Fruit fly (Drosophila melanogaster) whole organism, embryonic: Measurements from ENCODE around the gene CG11726.

Experiments used
- CG10147 ChIP-seq: fragments of 200-800 bp; sonication (Bioruptor generic); optimal IDR thresholded peaks from 2 replicates; lab custom pipeline; 2019; ENCODE audit warnings: missing biosample characterization, mild to moderate bottlenecking, missing genetic modification characterization, moderate library complexity
- CG10321 ChIP-seq: fragments of 200-800 bp; sonication (Bioruptor generic); IDR thresholded peaks from 2 replicates; pipeline ENCODE4 v1.3.6; 2022; ENCODE audit warnings: missing biosample characterization, missing genetic modification characterization
- CG11695 ChIP-seq: fragments of 200-800 bp; sonication (Bioruptor generic); IDR thresholded peaks from 3 replicates; pipeline ENCODE4 v1.3.6; 2022; ENCODE audit warnings: missing biosample characterization, missing genetic modification characterization
- CG12104 ChIP-seq: fragments of 200-800 bp; sonication (Bioruptor generic); optimal IDR thresholded peaks from 3 replicates; lab custom pipeline; 2016; ENCODE audit warnings: missing biosample characterization, missing genetic modification characterization
- CG14710 ChIP-seq: fragments of 200-800 bp; sonication (Bioruptor generic); optimal IDR thresholded peaks from 3 replicates; lab custom pipeline; 2019; ENCODE audit warnings: missing biosample characterization, mild to moderate bottlenecking, missing genetic modification characterization, moderate library complexity
- CG14860 ChIP-seq: fragments of 200-800 bp; sonication (Bioruptor generic); IDR thresholded peaks from 3 replicates; pipeline ENCODE4 v1.3.6; 2022; ENCODE audit warnings: missing biosample characterization, missing genetic modification characterization; ENCODE audit not compliant: partially characterized antibody
- CG15011 ChIP-seq: fragments of 200-800 bp; sonication (Bioruptor generic); optimal IDR thresholded peaks from 3 replicates; lab custom pipeline; 2018; ENCODE audit warnings: missing biosample characterization, mild to moderate bottlenecking, missing genetic modification characterization
- CG16815 ChIP-seq: fragments of 200-800 bp; sonication (Bioruptor generic); optimal IDR thresholded peaks from 3 replicates; lab custom pipeline; 2017; ENCODE audit warnings: missing biosample characterization, mild to moderate bottlenecking, missing genetic modification characterization
- CG2199 ChIP-seq: fragments of 200-800 bp; sonication (Bioruptor generic); IDR thresholded peaks from 3 replicates; pipeline ENCODE4 v1.3.6; 2022; ENCODE audit warnings: missing biosample characterization, missing genetic modification characterization
- CG33557 ChIP-seq: fragments of 200-800 bp; sonication (Bioruptor generic); optimal IDR thresholded peaks from 2 replicates; lab custom pipeline; 2019; ENCODE audit warnings: missing biosample characterization, mild to moderate bottlenecking, missing genetic modification characterization, moderate library complexity
- CG34376 ChIP-seq: fragments of 200-800 bp; sonication (Bioruptor generic); optimal IDR thresholded peaks from 2 replicates; lab custom pipeline; 2018; ENCODE audit warnings: missing biosample characterization, mild to moderate bottlenecking, missing genetic modification characterization
- CG5245 ChIP-seq: fragments of 200-800 bp; sonication (Bioruptor generic); optimal IDR thresholded peaks from 3 replicates; lab custom pipeline; 2016; ENCODE audit warnings: missing biosample characterization, missing genetic modification characterization
- CG6683 ChIP-seq: fragments of 200-800 bp; sonication (Bioruptor generic); optimal IDR thresholded peaks from 2 replicates; lab custom pipeline; 2017; ENCODE audit warnings: missing biosample characterization, mild to moderate bottlenecking, missing genetic modification characterization, missing genetic modification reagents
- CG7556 ChIP-seq: fragments of 200-800 bp; sonication (Bioruptor generic); optimal IDR thresholded peaks from 2 replicates; lab custom pipeline; 2017; ENCODE audit warnings: missing biosample characterization, mild to moderate bottlenecking, missing genetic modification characterization
- CG7839 ChIP-seq: fragments of 200-800 bp; sonication (Bioruptor generic); optimal IDR thresholded peaks from 3 replicates; lab custom pipeline; 2018; ENCODE audit warnings: missing biosample characterization, mild to moderate bottlenecking, missing genetic modification characterization, moderate library complexity
- CG8924 ChIP-seq: fragments of 200-800 bp; optimal IDR thresholded peaks from 3 replicates; lab custom pipeline; 2019; ENCODE audit warnings: missing biosample characterization, mild to moderate bottlenecking, missing genetic modification characterization, moderate library complexity
- CTCF ChIP-seq: fragments of 200-800 bp; sonication (Bioruptor generic); optimal IDR thresholded peaks from 2 replicates; lab custom pipeline; 2017; ENCODE audit warnings: missing biosample characterization, mild to moderate bottlenecking, missing genetic modification characterization, moderate library complexity
- D19B ChIP-seq: fragments of 200-800 bp; sonication (Bioruptor generic); optimal IDR thresholded peaks from 2 replicates; lab custom pipeline; 2017; ENCODE audit warnings: missing biosample characterization, mild to moderate bottlenecking, missing genetic modification characterization
- Dfd ChIP-seq, 2 experiments: fragments of >200 bp; optimal IDR thresholded peaks; 2 replicates each; lab custom pipeline; 2017; ENCODE audit warnings: missing biosample characterization in 2 of 2, missing genetic modification characterization in 2 of 2
- Fer1 ChIP-seq: fragments of 200-800 bp; sonication (Bioruptor generic); optimal IDR thresholded peaks from 2 replicates; lab custom pipeline; 2017; ENCODE audit warnings: missing biosample characterization, mild to moderate bottlenecking, missing genetic modification characterization
- HLH4C ChIP-seq: fragments of 200-800 bp; sonication (Bioruptor generic); IDR thresholded peaks from 3 replicates; pipeline ENCODE4 v1.3.6; 2022; ENCODE audit warnings: missing biosample characterization, missing genetic modification characterization; ENCODE audit not compliant: partially characterized antibody
- Hr78 ChIP-seq, 2 experiments: fragments of 200-800 bp in 1 of 2; fragments of >200 bp in 1 of 2; sonication (Bioruptor generic) in 1 of 2; optimal IDR thresholded peaks; 2 replicates each; lab custom pipeline; 2017 to 2019; ENCODE audit warnings: missing biosample characterization in 2 of 2, missing genetic modification characterization in 2 of 2, mild to moderate bottlenecking in 1 of 2, moderate library complexity in 1 of 2
- Kr ChIP-seq: fragments of 200-800 bp; sonication (Bioruptor generic); optimal IDR thresholded peaks from 2 replicates; lab custom pipeline; 2017; ENCODE audit warnings: missing biosample characterization, mild to moderate bottlenecking, missing genetic modification characterization
- Mes4 ChIP-seq: fragments of 200-800 bp; sonication (Bioruptor generic); optimal IDR thresholded peaks from 2 replicates; lab custom pipeline; 2016; ENCODE audit warnings: missing biosample characterization, missing genetic modification characterization
- Optix ChIP-seq: fragments of 200-800 bp; sonication (Bioruptor generic); IDR thresholded peaks from 3 replicates; pipeline ENCODE4 v1.3.6; 2022; ENCODE audit warnings: missing biosample characterization, missing genetic modification characterization
- PHDP ChIP-seq: fragments of 200-800 bp; sonication (Bioruptor generic); optimal IDR thresholded peaks from 3 replicates; lab custom pipeline; 2018; ENCODE audit warnings: missing biosample characterization, mild to moderate bottlenecking, missing genetic modification characterization, moderate library complexity
- Pdp1 ChIP-seq, 2 experiments: fragments of 200-800 bp; sonication (Bioruptor generic); optimal IDR thresholded peaks; 3 replicates each; lab custom pipeline; 2016; ENCODE audit warnings: missing biosample characterization in 2 of 2, missing genetic modification characterization in 2 of 2, mild to moderate bottlenecking in 1 of 2, moderate library complexity in 1 of 2
- Sin3A ChIP-seq: fragments of >200 bp; optimal IDR thresholded peaks from 2 replicates; lab custom pipeline; 2018
- abd-A ChIP-seq: fragments of 200-800 bp; sonication (Bioruptor generic); optimal IDR thresholded peaks from 3 replicates; lab custom pipeline; 2019; ENCODE audit warnings: missing biosample characterization, mild to moderate bottlenecking, missing genetic modification characterization, moderate library complexity
- cg ChIP-seq: fragments of 200-800 bp; sonication (Bioruptor generic); optimal IDR thresholded peaks from 3 replicates; lab custom pipeline; 2019; ENCODE audit warnings: missing biosample characterization, mild to moderate bottlenecking, missing genetic modification characterization, moderate library complexity
- chif ChIP-seq, 2 experiments: fragments of 200-800 bp; sonication (Bioruptor generic); optimal IDR thresholded peaks; 3 replicates each; lab custom pipeline; 2016; ENCODE audit warnings: missing biosample characterization in 2 of 2, missing genetic modification characterization in 2 of 2
- fd64A ChIP-seq: fragments of 200-800 bp; sonication (Bioruptor generic); optimal IDR thresholded peaks from 3 replicates; lab custom pipeline; 2018; ENCODE audit warnings: missing biosample characterization, mild to moderate bottlenecking, missing genetic modification characterization
- gcm ChIP-seq: fragments of 200-800 bp; sonication (Bioruptor generic); optimal IDR thresholded peaks from 2 replicates; lab custom pipeline; 2019; ENCODE audit warnings: missing biosample characterization, mild to moderate bottlenecking, missing genetic modification characterization, moderate library complexity
- gcm2 ChIP-seq: fragments of 200-800 bp; sonication (Bioruptor generic); optimal IDR thresholded peaks from 2 replicates; lab custom pipeline; 2016; ENCODE audit warnings: missing biosample characterization, missing genetic modification characterization
- gro ChIP-seq: fragments of 200-800 bp; sonication (Bioruptor generic); optimal IDR thresholded peaks from 2 replicates; lab custom pipeline; 2016; ENCODE audit warnings: missing biosample characterization, missing genetic modification characterization
- jigr1 ChIP-seq: fragments of 200-800 bp; sonication (Bioruptor generic); IDR thresholded peaks from 3 replicates; pipeline ENCODE4 v1.3.6; 2022; ENCODE audit warnings: missing biosample characterization, missing genetic modification characterization
- jing ChIP-seq: fragments of 200-800 bp; sonication (Bioruptor generic); optimal IDR thresholded peaks from 2 replicates; lab custom pipeline; 2018; ENCODE audit warnings: missing biosample characterization, mild to moderate bottlenecking, missing genetic modification characterization
- lab ChIP-seq: fragments of 200-800 bp; sonication (Bioruptor generic); optimal IDR thresholded peaks from 3 replicates; lab custom pipeline; 2017; ENCODE audit warnings: missing biosample characterization, missing genetic modification characterization, mild to moderate bottlenecking, moderate library complexity, missing genetic modification reagents
- lov ChIP-seq, 2 experiments: fragments of 200-800 bp in 1 of 2; fragments of >200 bp in 1 of 2; sonication (Bioruptor generic) in 1 of 2; IDR thresholded peaks in 1 of 2; optimal IDR thresholded peaks in 1 of 2; 2 replicates in 1 of 2; 3 replicates in 1 of 2; pipeline versions ENCODE4 v1.3.6 to Lab custom; 2017 to 2022; ENCODE audit warnings: missing biosample characterization in 1 of 2, missing genetic modification characterization in 1 of 2
- odd ChIP-seq: fragments of 200-800 bp; sonication (Bioruptor generic); optimal IDR thresholded peaks from 2 replicates; lab custom pipeline; 2017; ENCODE audit warnings: missing biosample characterization, mild to moderate bottlenecking, missing genetic modification characterization
- otp ChIP-seq: fragments of 200-800 bp; sonication (Bioruptor generic); IDR thresholded peaks from 3 replicates; pipeline ENCODE4, ENCODE4 v1.3.6; 2022; ENCODE audit warnings: missing biosample characterization, missing genetic modification characterization
- row ChIP-seq: fragments of 200-800 bp; sonication (Bioruptor generic); IDR thresholded peaks from 3 replicates; pipeline ENCODE4 v1.3.6; 2022; ENCODE audit warnings: missing biosample characterization, missing genetic modification characterization
- salm ChIP-seq: fragments of 200-800 bp; sonication (Bioruptor generic); optimal IDR thresholded peaks from 2 replicates; lab custom pipeline; 2018; ENCODE audit warnings: missing biosample characterization, mild to moderate bottlenecking, missing genetic modification characterization
- scrt ChIP-seq: fragments of 200-800 bp; sonication (Bioruptor generic); optimal IDR thresholded peaks from 2 replicates; lab custom pipeline; 2018; ENCODE audit warnings: missing biosample characterization, mild to moderate bottlenecking, missing genetic modification characterization, moderate library complexity
- sens-2 ChIP-seq: fragments of 200-800 bp; sonication (Bioruptor generic); IDR thresholded peaks from 2 replicates; pipeline ENCODE4 v1.3.6; 2022; ENCODE audit warnings: missing biosample characterization, missing genetic modification characterization
- seq ChIP-seq: fragments of 200-800 bp; sonication (Bioruptor generic); IDR thresholded peaks from 2 replicates; pipeline ENCODE4 v1.3.6; 2022; ENCODE audit warnings: missing biosample characterization, missing genetic modification characterization
- toy ChIP-seq: fragments of 200-800 bp; sonication (Bioruptor generic); IDR thresholded peaks from 2 replicates; pipeline ENCODE4 v1.3.6; 2022; ENCODE audit warnings: missing biosample characterization, missing genetic modification characterization
- vnd ChIP-seq: fragments of 200-800 bp; sonication (Bioruptor generic); IDR thresholded peaks from 3 replicates; pipeline ENCODE4 v1.3.6; 2022; ENCODE audit warnings: missing biosample characterization, missing genetic modification characterization; ENCODE audit not compliant: partially characterized antibody
- yki ChIP-seq: fragments of >200 bp; optimal IDR thresholded peaks from 3 replicates; lab custom pipeline; 2018

CG11726 gene

dm6 chr3L:11368319-11369299 lies 25.9 kb upstream of the CG11726 start (continued):
- TF ChIP-seq CG14710 (tag; lab: Kevin White, UChicago): peak; percentile 25
- TF ChIP-seq CG10321 (GFP tag; lab: Robert Waterston, UW): no peak
- no peak for TF ChIP-seq row (GFP tag; lab: Robert Waterston, UW)
- TF ChIP-seq PHDP (tag; lab: Kevin White, UChicago): no peak
- TF ChIP-seq Optix (GFP tag; lab: Robert Waterston, UW): no peak
- no peak for TF ChIP-seq CG5245 (GFP tag; lab: Kevin White, UChicago)
- no peak for TF ChIP-seq gro (GFP tag; lab: Kevin White, UChicago)
- no peak for TF ChIP-seq fd64A
- no peak for TF ChIP-seq Fer1 (GFP tag; lab: Kevin White, UChicago)
- TF ChIP-seq Pdp1 (GFP tag; optimal IDR thresholded peaks at IDR 0.05; lab: Kevin White, UChicago): no peak
- TF ChIP-seq scrt (GFP tag; lab: Kevin White, UChicago): no peak
- no peak for TF ChIP-seq Dfd (GFP tag; optimal IDR thresholded peaks at IDR 0.05; lab: Kevin White, UChicago)
- TF ChIP-seq jigr1: no peak
- TF ChIP-seq HLH4C (GFP tag; lab: Robert Waterston, UW): no peak
- TF ChIP-seq CG34376: no peak
- TF ChIP-seq chif (GFP tag; optimal IDR thresholded peaks at IDR 0.05; lab: Kevin White, UChicago): no peak
- TF ChIP-seq salm: no peak
- no peak for TF ChIP-seq lab (GFP tag; lab: Kevin White, UChicago)
- peak; percentile 55 for TF ChIP-seq abd-A
- TF ChIP-seq CG6683 (GFP tag; lab: Kevin White, UChicago): no peak
- no peak for TF ChIP-seq CG16815 (GFP tag; lab: Kevin White, UChicago)
- TF ChIP-seq Hr78 (GFP tag; optimal IDR thresholded peaks at IDR 0.05; lab: Kevin White, UChicago): no peak
- TF ChIP-seq cg: peak; percentile 23
- no peak for TF ChIP-seq Mes4 (GFP tag; lab: Kevin White, UChicago)
- TF ChIP-seq otp (GFP tag; lab: Robert Waterston, UW): 0 out of 3 replicates have a peak, but pooled peaks have one; percentile 8
- TF ChIP-seq gcm (GFP tag; lab: Kevin White, UChicago): no peak
- TF ChIP-seq jing (GFP tag; lab: Kevin White, UChicago): no peak
- TF ChIP-seq CG12104: no peak
- no peak for TF ChIP-seq vnd (GFP tag; lab: Robert Waterston, UW)
- no peak for TF ChIP-seq Kr (GFP tag; lab: Kevin White, UChicago)
- no peak for TF ChIP-seq CG10147
- no peak for TF ChIP-seq Sin3A (lab: Kevin White, UChicago)
- TF ChIP-seq CG7556: peak; percentile 23
- no peak for TF ChIP-seq CG11695
- TF ChIP-seq CG14860 (GFP tag; lab: Robert Waterston, UW): no peak
- TF ChIP-seq seq (GFP tag; lab: Robert Waterston, UW): no peak
- TF ChIP-seq yki: no peak
- no peak for TF ChIP-seq odd
- no peak for TF ChIP-seq gcm2 (GFP tag; lab: Kevin White, UChicago)
- no peak for TF ChIP-seq CTCF (GFP tag; lab: Kevin White, UChicago)
- TF ChIP-seq D19B (GFP tag; lab: Kevin White, UChicago): no peak
- peak; percentile 20 for TF ChIP-seq CG7839 (tag; lab: Kevin White, UChicago)
- TF ChIP-seq toy: no peak
- no peak for TF ChIP-seq CG15011 (GFP tag; lab: Kevin White, UChicago)
- no peak for TF ChIP-seq CG8924
- TF ChIP-seq CG2199: no peak
- TF ChIP-seq CG33557 (GFP tag; lab: Kevin White, UChicago): no peak
- TF ChIP-seq sens-2: no peak
- no peak for TF ChIP-seq lov (optimal IDR thresholded peaks at IDR 0.05; lab: Kevin White, UChicago)
- peak; percentile 45; the same call in 1 of the 3 replicates for TF ChIP-seq lov (GFP tag; IDR thresholded peaks at IDR 0.05; lab: Robert Waterston, UW)
